Fruit fly (Drosophila melanogaster) whole organism, embryonic: ENCODE data around the gene Rbf.

ENCODE experiments used
- Blimp-1 ChIP-seq: fragments of 200-800 bp; sonication (Bioruptor generic); optimal IDR thresholded peaks from 3 replicates; lab custom pipeline; 2018; ENCODE audit warnings: missing biosample characterization, missing genetic modification characterization, mild to moderate bottlenecking, moderate library complexity, missing genetic modification reagents
- CG11456 ChIP-seq: fragments of 200-800 bp; sonication (Bioruptor generic); IDR thresholded peaks from 3 replicates; pipeline ENCODE4 v1.3.6; 2022; ENCODE audit warnings: missing biosample characterization, missing genetic modification characterization
- CG11504 ChIP-seq: fragments of 200-800 bp; sonication (Bioruptor generic); optimal IDR thresholded peaks from 3 replicates; lab custom pipeline; 2019; ENCODE audit warnings: missing biosample characterization, mild to moderate bottlenecking, missing genetic modification characterization, moderate library complexity
- CG15514 ChIP-seq: fragments of 200-800 bp; sonication (Bioruptor generic); optimal IDR thresholded peaks from 3 replicates; lab custom pipeline; 2017; ENCODE audit warnings: missing biosample characterization, missing genetic modification characterization, mild to moderate bottlenecking, moderate library complexity, missing genetic modification reagents
- CG1603 ChIP-seq: fragments of 200-800 bp; sonication (Bioruptor generic); optimal IDR thresholded peaks from 2 replicates; lab custom pipeline; 2019; ENCODE audit warnings: missing biosample characterization, mild to moderate bottlenecking, missing genetic modification characterization, moderate library complexity
- CG17359 ChIP-seq: fragments of 200-800 bp; sonication (Bioruptor generic); optimal IDR thresholded peaks from 3 replicates; lab custom pipeline; 2018; ENCODE audit warnings: missing biosample characterization, mild to moderate bottlenecking, missing genetic modification characterization, moderate library complexity
- CG17361 ChIP-seq: fragments of 200-800 bp; sonication (Bioruptor generic); IDR thresholded peaks from 3 replicates; pipeline ENCODE4 v1.3.6; 2022; ENCODE audit warnings: missing biosample characterization, missing genetic modification characterization
- CG18262 ChIP-seq: fragments of 200-800 bp; optimal IDR thresholded peaks from 3 replicates; lab custom pipeline; 2019; ENCODE audit warnings: missing biosample characterization, mild to moderate bottlenecking, missing genetic modification characterization, moderate library complexity
- CG2712 ChIP-seq: fragments of 200-800 bp; optimal IDR thresholded peaks from 3 replicates; lab custom pipeline; 2019; ENCODE audit warnings: missing biosample characterization, mild to moderate bottlenecking, missing genetic modification characterization, moderate library complexity
- CG3847 ChIP-seq: fragments of 200-800 bp; sonication (Bioruptor generic); IDR thresholded peaks from 2 replicates; pipeline ENCODE4 v1.3.6; 2022; ENCODE audit warnings: missing biosample characterization, missing genetic modification characterization
- CG4707 ChIP-seq: fragments of 200-800 bp; sonication (Bioruptor generic); optimal IDR thresholded peaks from 2 replicates; lab custom pipeline; 2018; ENCODE audit warnings: missing biosample characterization, mild to moderate bottlenecking, missing genetic modification characterization, moderate library complexity
- CG5180 ChIP-seq: fragments of 200-800 bp; sonication (Bioruptor generic); optimal IDR thresholded peaks from 3 replicates; lab custom pipeline; 2017; ENCODE audit warnings: missing biosample characterization, missing genetic modification characterization, mild to moderate bottlenecking, moderate library complexity, missing genetic modification reagents
- CG6689 ChIP-seq: fragments of 200-800 bp; sonication (Bioruptor generic); IDR thresholded peaks from 2 replicates; pipeline ENCODE4 v1.3.6; 2022; ENCODE audit warnings: missing biosample characterization, missing genetic modification characterization
- CG6791 ChIP-seq: fragments of 200-800 bp; sonication (Bioruptor generic); IDR thresholded peaks from 3 replicates; pipeline ENCODE4 v1.3.6; 2022; ENCODE audit warnings: missing biosample characterization, missing genetic modification characterization; ENCODE audit not compliant: partially characterized antibody
- CG6854 ChIP-seq: fragments of 200-800 bp; sonication (Bioruptor generic); optimal IDR thresholded peaks from 3 replicates; lab custom pipeline; 2017; ENCODE audit warnings: missing biosample characterization, mild to moderate bottlenecking, missing genetic modification characterization
- CG8388 ChIP-seq: fragments of 200-800 bp; sonication (Bioruptor generic); optimal IDR thresholded peaks from 2 replicates; lab custom pipeline; 2019; ENCODE audit warnings: missing biosample characterization, mild to moderate bottlenecking, missing genetic modification characterization, moderate library complexity
- CG9727 ChIP-seq: fragments of 200-800 bp; sonication (Bioruptor generic); optimal IDR thresholded peaks from 3 replicates; lab custom pipeline; 2017; ENCODE audit warnings: missing biosample characterization, mild to moderate bottlenecking, missing genetic modification characterization
- D19A ChIP-seq: fragments of 200-800 bp; optimal IDR thresholded peaks from 3 replicates; lab custom pipeline; 2019; ENCODE audit warnings: missing biosample characterization, mild to moderate bottlenecking, missing genetic modification characterization, moderate library complexity
- Dp ChIP-seq: fragments of 200-800 bp; sonication (Bioruptor generic); optimal IDR thresholded peaks from 2 replicates; lab custom pipeline; 2018; ENCODE audit warnings: missing biosample characterization, mild to moderate bottlenecking, missing genetic modification characterization, moderate library complexity
- Drgx ChIP-seq: fragments of 200-800 bp; sonication (Bioruptor generic); IDR thresholded peaks from 2 replicates; pipeline ENCODE4 v1.3.6; 2022; ENCODE audit warnings: missing biosample characterization, missing genetic modification characterization
- Ets65A ChIP-seq: fragments of 200-800 bp; sonication (Bioruptor generic); peaks from one replicate; lab custom pipeline; 2016; ENCODE audit warnings: missing biosample characterization, missing genetic modification characterization
- GATAe ChIP-seq: fragments of 200-800 bp; sonication (Bioruptor generic); conservative IDR thresholded peaks from 2 replicates; pipeline ENCODE4 v1.3.6; 2022; ENCODE audit warnings: missing biosample characterization, missing genetic modification characterization
- Gug ChIP-seq: fragments of 200-800 bp; sonication (Bioruptor generic); IDR thresholded peaks from 4 replicates; pipeline ENCODE4 v1.3.6; 2022; ENCODE audit warnings: missing biosample characterization, missing genetic modification characterization
- Myb ChIP-seq: fragments of 200-800 bp; sonication (Bioruptor generic); optimal IDR thresholded peaks from 2 replicates; lab custom pipeline; 2016; ENCODE audit warnings: missing biosample characterization, missing genetic modification characterization
- NFAT ChIP-seq: fragments of 200-800 bp; sonication (Bioruptor generic); IDR thresholded peaks from 2 replicates; pipeline ENCODE4 v1.3.6; 2022; ENCODE audit warnings: missing biosample characterization, missing genetic modification characterization
- Neu2 ChIP-seq: fragments of 200-800 bp; sonication (Bioruptor generic); optimal IDR thresholded peaks from 3 replicates; lab custom pipeline; 2016; ENCODE audit warnings: missing biosample characterization, missing genetic modification characterization, borderline replicate concordance
- Sox102F ChIP-seq: fragments of 200-800 bp; sonication (Bioruptor generic); optimal IDR thresholded peaks from 2 replicates; lab custom pipeline; 2018; ENCODE audit warnings: missing biosample characterization, mild to moderate bottlenecking, missing genetic modification characterization, moderate library complexity
- Ssrp ChIP-seq: fragments of 200-800 bp; sonication (Bioruptor generic); optimal IDR thresholded peaks from 2 replicates; lab custom pipeline; 2018; ENCODE audit warnings: missing biosample characterization, mild to moderate bottlenecking, missing genetic modification characterization, moderate library complexity
- Xrp1 ChIP-seq: fragments of 200-800 bp; sonication (Bioruptor generic); IDR thresholded peaks from 2 replicates; pipeline ENCODE4 v1.3.6; 2022; ENCODE audit warnings: missing biosample characterization, missing genetic modification characterization
- ara ChIP-seq: fragments of 200-800 bp; sonication (Bioruptor generic); IDR thresholded peaks from 2 replicates; pipeline ENCODE4 v1.3.6; 2022; ENCODE audit warnings: missing biosample characterization, missing genetic modification characterization
- bsh ChIP-seq, 2 experiments: fragments of 200-800 bp; sonication (Bioruptor generic); optimal IDR thresholded peaks; 2 replicates each; lab custom pipeline; 2017 to 2018; ENCODE audit warnings: mild to moderate bottlenecking in 2 of 2, missing biosample characterization in 2 of 2, missing genetic modification characterization in 2 of 2, moderate library complexity in 1 of 2
- cg ChIP-seq: fragments of 200-800 bp; sonication (Bioruptor generic); optimal IDR thresholded peaks from 3 replicates; lab custom pipeline; 2019; ENCODE audit warnings: missing biosample characterization, mild to moderate bottlenecking, missing genetic modification characterization, moderate library complexity
- dmrt99B ChIP-seq: fragments of 200-800 bp; sonication (Bioruptor generic); optimal IDR thresholded peaks from 2 replicates; lab custom pipeline; 2018; ENCODE audit warnings: missing biosample characterization, mild to moderate bottlenecking, missing genetic modification characterization, moderate library complexity
- en ChIP-seq: fragments of 200-800 bp; sonication (Bioruptor generic); optimal IDR thresholded peaks from 2 replicates; lab custom pipeline; 2016; ENCODE audit warnings: missing biosample characterization, missing genetic modification characterization
- eve ChIP-seq, 2 experiments: fragments of >200 bp; optimal IDR thresholded peaks; 2 replicates each; lab custom pipeline; 2017; ENCODE audit warnings: missing biosample characterization in 2 of 2, missing genetic modification characterization in 2 of 2
- ewg ChIP-seq: fragments of 200-800 bp; sonication (Bioruptor generic); optimal IDR thresholded peaks from 3 replicates; lab custom pipeline; 2017; ENCODE audit warnings: mild to moderate bottlenecking, missing biosample characterization, missing genetic modification reagents, missing genetic modification characterization
- fd96Cb ChIP-seq: fragments of 200-800 bp; sonication (Bioruptor generic); optimal IDR thresholded peaks from 2 replicates; lab custom pipeline; 2018; ENCODE audit warnings: missing biosample characterization, mild to moderate bottlenecking, missing genetic modification characterization, moderate library complexity
- gcm ChIP-seq: fragments of 200-800 bp; sonication (Bioruptor generic); optimal IDR thresholded peaks from 2 replicates; lab custom pipeline; 2019; ENCODE audit warnings: missing biosample characterization, mild to moderate bottlenecking, missing genetic modification characterization, moderate library complexity
- hb ChIP-seq: fragments of 200-800 bp; sonication (Bioruptor generic); IDR thresholded peaks from 3 replicates; pipeline ENCODE4 v1.3.6; 2022; ENCODE audit warnings: missing biosample characterization, missing genetic modification characterization; ENCODE audit not compliant: partially characterized antibody
- kay ChIP-seq: fragments of 200-800 bp; sonication (Bioruptor generic); optimal IDR thresholded peaks from 2 replicates; lab custom pipeline; 2016; ENCODE audit warnings: missing biosample characterization, missing genetic modification characterization
- nmo ChIP-seq: fragments of 200-800 bp; sonication (Bioruptor generic); optimal IDR thresholded peaks from 2 replicates; lab custom pipeline; 2018; ENCODE audit warnings: missing biosample characterization, mild to moderate bottlenecking, missing genetic modification characterization, moderate library complexity
- phol ChIP-seq: fragments of 200-800 bp; sonication (Bioruptor generic); optimal IDR thresholded peaks from 3 replicates; lab custom pipeline; 2018; ENCODE audit warnings: missing biosample characterization, mild to moderate bottlenecking, missing genetic modification characterization, moderate library complexity
- row ChIP-seq: fragments of 200-800 bp; sonication (Bioruptor generic); IDR thresholded peaks from 3 replicates; pipeline ENCODE4 v1.3.6; 2022; ENCODE audit warnings: missing biosample characterization, missing genetic modification characterization
- sens ChIP-seq: fragments of 200-800 bp; sonication (Bioruptor generic); peaks from one replicate; lab custom pipeline; 2016; ENCODE audit warnings: missing biosample characterization, missing genetic modification characterization
- sisA ChIP-seq: fragments of 200-800 bp; sonication (Bioruptor generic); IDR thresholded peaks from 2 replicates; pipeline ENCODE4 v1.3.6; 2022; ENCODE audit warnings: missing biosample characterization, missing genetic modification characterization
- slbo ChIP-seq: fragments of 200-800 bp; sonication (Bioruptor generic); IDR thresholded peaks from 2 replicates; pipeline ENCODE4 v1.3.6; 2022; ENCODE audit warnings: missing biosample characterization, missing genetic modification characterization
- tgo ChIP-seq: fragments of 200-800 bp; sonication (Bioruptor generic); IDR thresholded peaks from 3 replicates; pipeline ENCODE4 v1.3.6; 2022; ENCODE audit warnings: missing biosample characterization, missing genetic modification characterization
- toy ChIP-seq: fragments of 200-800 bp; sonication (Bioruptor generic); IDR thresholded peaks from 2 replicates; pipeline ENCODE4 v1.3.6; 2022; ENCODE audit warnings: missing biosample characterization, missing genetic modification characterization
- wor ChIP-seq: fragments of 200-800 bp; sonication (Bioruptor generic); IDR thresholded peaks from 2 replicates; pipeline ENCODE4 v1.3.6; 2022; ENCODE audit warnings: missing biosample characterization, missing genetic modification characterization

Rbf gene

DNA sequence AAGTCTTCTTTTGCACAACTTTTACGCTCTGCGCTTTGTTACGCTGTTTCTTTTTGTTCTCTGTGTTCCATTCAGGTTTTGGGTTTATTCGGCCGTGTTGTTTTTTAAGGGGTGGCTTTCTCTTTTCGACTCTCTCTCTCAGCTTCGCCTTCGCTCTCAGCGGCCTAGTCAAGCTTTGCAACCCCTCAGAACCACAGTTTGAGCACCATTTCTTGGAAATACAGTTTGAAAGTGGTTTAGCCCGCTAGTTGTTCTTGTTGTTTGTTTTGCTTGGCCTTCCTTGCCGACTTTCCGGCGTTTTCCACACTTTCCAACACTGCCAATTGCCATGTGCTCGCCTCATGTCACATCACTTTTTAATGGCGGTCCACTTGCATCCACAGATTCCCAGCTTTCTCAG lies 39.8 kb upstream of the Rbf start (continued):
- TF ChIP-seq Myb (GFP tag; lab: Kevin White, UChicago) (no peak), cg (no peak), CG6854 (peak; percentile 68), CG6791 (no peak), CG11456 (GFP tag; lab: Robert Waterston, UW) (0 out of 3 replicates have a peak, but pooled peaks have one; percentile 29)

DNA sequence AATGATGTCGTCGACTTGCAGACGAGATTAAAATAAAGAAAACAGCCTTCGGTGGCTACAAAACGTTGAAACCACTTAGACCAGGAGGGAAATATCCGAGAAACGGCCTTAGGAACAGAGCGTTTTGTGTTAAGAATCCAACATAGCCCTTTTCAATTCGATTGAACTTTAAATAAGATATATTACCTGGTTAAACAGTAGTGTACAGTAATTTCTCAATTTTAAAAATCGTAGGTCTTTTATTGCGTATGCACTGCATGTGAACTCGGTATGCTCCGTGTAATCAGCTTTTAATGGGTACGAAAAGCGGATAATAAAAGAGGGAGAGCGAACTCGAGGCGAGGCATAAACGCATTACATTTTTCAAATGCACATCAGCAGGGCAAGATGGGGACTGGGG lies 36.7 kb upstream of the Rbf start:
- TF ChIP-seq GATAe (GFP tag; lab: Robert Waterston, UW): no peak
- peak; percentile 29 for TF ChIP-seq CG1603 (tag; lab: Kevin White, UChicago)
- peak; percentile 26 for TF ChIP-seq dmrt99B (tag; lab: Kevin White, UChicago)
- TF ChIP-seq Ssrp (tag; lab: Kevin White, UChicago): peak; percentile 21
- TF ChIP-seq Gug (GFP tag; lab: Robert Waterston, UW): 0 out of 4 replicates have a peak, but pooled peaks have one; percentile 3
- peak; percentile 27 for TF ChIP-seq CG18262 (tag; lab: Kevin White, UChicago)
- TF ChIP-seq toy (GFP tag; lab: Robert Waterston, UW): no peak
- peak; percentile 44 for TF ChIP-seq Sox102F (GFP tag; lab: Kevin White, UChicago)
- no peak for TF ChIP-seq hb (GFP tag; lab: Robert Waterston, UW)
- TF ChIP-seq kay (GFP tag; lab: Kevin White, UChicago): no peak
- no peak for TF ChIP-seq CG5180 (GFP tag; lab: Kevin White, UChicago)
- peak; percentile 33 for TF ChIP-seq CG17359 (tag; lab: Kevin White, UChicago)
- TF ChIP-seq Xrp1 (GFP tag; lab: Robert Waterston, UW): peak; percentile 42; the same call in 1 of the 2 replicates
- no peak for TF ChIP-seq slbo
- peak; percentile 17 for TF ChIP-seq CG11504 (tag; lab: Kevin White, UChicago)
- TF ChIP-seq NFAT (GFP tag; lab: Robert Waterston, UW): no peak
- no peak for TF ChIP-seq gcm (GFP tag; lab: Kevin White, UChicago)
- peak; percentile 31 for TF ChIP-seq nmo (GFP tag; lab: Kevin White, UChicago)
- TF ChIP-seq sisA (GFP tag; lab: Robert Waterston, UW): peak; percentile 16; the same call in 1 of the 2 replicates
- peak; percentile 8 for TF ChIP-seq phol (tag; lab: Kevin White, UChicago)
- TF ChIP-seq D19A (tag; lab: Kevin White, UChicago): peak; percentile 7
- TF ChIP-seq sens (GFP tag; lab: Kevin White, UChicago): peak; percentile 67
- no peak for TF ChIP-seq CG4707 (GFP tag; lab: Kevin White, UChicago)
- no peak for TF ChIP-seq Neu2 (GFP tag; lab: Kevin White, UChicago)
- peak; percentile 78 for TF ChIP-seq Ets65A
- TF ChIP-seq ara (GFP tag; lab: Robert Waterston, UW): peak; percentile 14; the same call in 1 of the 2 replicates
- no peak for TF ChIP-seq Dp
- 0 out of 3 replicates have a peak, but pooled peaks have one; percentile 10 for TF ChIP-seq CG17361 (GFP tag; lab: Robert Waterston, UW)
- TF ChIP-seq CG6689 (GFP tag; lab: Robert Waterston, UW): 0 out of 2 replicates have a peak, but pooled peaks have one; percentile 19
- peak; percentile 18; the same call in 1 of the 2 replicates for TF ChIP-seq wor
- peak; percentile 40; the same call in 1 of the 2 replicates for TF ChIP-seq Drgx (GFP tag; lab: Robert Waterston, UW)
- no peak for TF ChIP-seq CG3847 (GFP tag; lab: Robert Waterston, UW)
- no peak for TF ChIP-seq en (GFP tag; lab: Kevin White, UChicago)
- peak; percentile 42 for TF ChIP-seq CG2712 (tag; lab: Kevin White, UChicago)
- TF ChIP-seq CG8388 (GFP tag; lab: Kevin White, UChicago): peak; percentile 12
- peak; percentile 19; the same call in 1 of the 3 replicates for TF ChIP-seq row (GFP tag; lab: Robert Waterston, UW)
- TF ChIP-seq ewg (GFP tag; lab: Kevin White, UChicago): no peak
- TF ChIP-seq tgo (GFP tag; lab: Robert Waterston, UW): 0 out of 3 replicates have a peak, but pooled peaks have one; percentile 20
- no peak for TF ChIP-seq CG15514
- TF ChIP-seq bsh (GFP tag; optimal IDR thresholded peaks at IDR 0.05; lab: Kevin White, UChicago): peak in 1 of 2 experiments; percentile 43
- TF ChIP-seq Blimp-1 (GFP tag; lab: Kevin White, UChicago): peak; percentile 6
- no peak for TF ChIP-seq CG9727 (GFP tag; lab: Kevin White, UChicago)
- peak in 1 of 2 experiments; percentile 24 for TF ChIP-seq eve (GFP tag; optimal IDR thresholded peaks at IDR 0.05; lab: Kevin White, UChicago)
- peak; percentile 20 for TF ChIP-seq fd96Cb (tag; lab: Kevin White, UChicago)
